Worm (Caenorhabditis elegans) whole organism, L1 larva: Measurements from ENCODE around the gene str-82.

ENCODE experiments used
- pax-3 ChIP-seq: fragments of 200-800 bp; sonication (Bioruptor generic); optimal IDR thresholded peaks from 2 replicates; lab custom pipeline; 2018; ENCODE audit warnings: mild to moderate bottlenecking, missing genetic modification characterization, moderate library complexity, missing compliant biosample characterization
- skn-1 ChIP-seq: fragments of 150-350 bp; optimal IDR thresholded peaks from 2 replicates; lab custom pipeline; 2014; ENCODE audit warnings: missing biosample characterization, missing genetic modification characterization
- snpc-4 ChIP-seq: fragments of 150-350 bp; optimal IDR thresholded peaks from 2 replicates; lab custom pipeline; 2014; ENCODE audit warnings: missing biosample characterization, missing genetic modification characterization

DNA sequence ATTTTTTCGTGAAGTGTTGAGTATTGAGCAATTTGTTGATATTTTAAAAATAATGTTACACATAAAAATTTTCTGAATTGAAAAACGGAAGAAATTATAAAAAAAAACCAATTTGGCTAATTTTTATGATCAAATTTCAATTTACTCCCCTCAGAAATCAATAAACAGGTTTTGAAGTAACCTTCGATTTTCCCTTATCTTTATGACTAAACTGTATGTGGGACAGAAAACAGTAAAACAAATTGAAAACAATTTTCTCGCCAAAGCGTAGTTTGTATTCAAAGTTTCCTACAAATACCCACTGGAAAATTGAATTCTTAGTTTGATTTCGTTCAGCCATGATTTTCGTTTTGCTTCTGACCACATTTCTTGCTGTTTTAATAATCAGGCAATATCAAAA lies 35.7 kb upstream of the str-82 start, which contains the start of gene cyp-35B1:
- TF ChIP-seq pax-3 (tag; lab: Kevin White, UChicago): no peak
- no peak for TF ChIP-seq skn-1 (tag; lab: Kevin White, UChicago)
- no peak for TF ChIP-seq snpc-4 (tag; lab: Kevin White, UChicago)
